Worm (Caenorhabditis elegans) whole organism, young adult: ENCODE measurements around the gene C03A3.2.

ENCODE experiments used
- C17E4.6 ChIP-seq: fragments of 200-800 bp; sonication (Bioruptor generic); IDR thresholded peaks from 2 replicates; pipeline ENCODE4 v1.3.6; 2022; ENCODE audit warnings: missing genetic modification reagents, missing genetic modification characterization, missing compliant biosample characterization
- ekl-4 ChIP-seq: fragments of 200-800 bp; sonication (Bioruptor generic); IDR thresholded peaks from 2 replicates; pipeline ENCODE4 v1.3.6; 2022; ENCODE audit warnings: missing genetic modification reagents, missing genetic modification characterization, missing compliant biosample characterization
- hlh-26 ChIP-seq: fragments of 200-800 bp; sonication (Bioruptor generic); conservative IDR thresholded peaks from 2 replicates; pipeline ENCODE4 v1.3.6; 2022; ENCODE audit warnings: missing genetic modification reagents, missing genetic modification characterization, missing compliant biosample characterization
- mxl-1 ChIP-seq: sonication (generic microtip); optimal IDR thresholded peaks from 2 replicates; lab custom pipeline; 2016; ENCODE audit warnings: missing genetic modification characterization, missing compliant biosample characterization
- pha-4 ChIP-seq: fragments of 150-350 bp; sonication (generic microtip); optimal IDR thresholded peaks from 2 replicates; lab custom pipeline; 2014; ENCODE audit warnings: missing biosample characterization, missing genetic modification reagents, missing genetic modification characterization

DNA sequence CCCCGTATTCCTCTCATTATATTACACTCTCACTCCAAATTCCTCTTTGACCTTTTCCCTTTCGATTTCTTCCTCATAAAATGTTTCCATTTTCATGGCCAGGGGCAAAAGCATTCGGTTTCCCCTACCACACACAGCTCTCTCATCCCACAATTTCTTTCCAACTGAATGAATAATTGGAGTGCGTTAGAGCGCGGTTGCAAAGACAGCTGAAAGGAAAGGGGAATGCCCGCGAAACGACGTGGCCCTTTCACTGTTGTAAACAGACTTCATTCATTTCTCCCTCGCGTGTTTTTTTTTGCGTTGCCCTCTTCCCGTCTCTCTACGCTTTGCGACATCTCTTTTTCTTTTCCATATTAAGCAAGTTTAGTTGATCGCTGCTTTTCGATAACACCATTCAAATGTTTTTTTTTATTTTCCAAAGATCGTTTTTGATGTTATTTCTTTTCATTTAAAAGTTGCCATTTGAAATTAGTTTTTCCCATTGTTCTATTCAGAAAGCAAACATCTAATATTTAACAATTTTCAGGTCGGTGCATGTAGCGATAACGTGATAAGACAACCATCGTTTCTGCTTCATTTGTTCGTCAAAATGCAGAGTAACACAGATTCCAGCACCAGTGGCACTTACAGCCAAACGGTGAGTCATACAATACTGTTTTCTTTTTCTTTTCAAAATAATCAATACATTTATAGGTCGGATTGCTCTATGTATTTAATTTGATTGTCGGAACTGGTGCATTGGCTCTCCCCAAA lies at the start of gene C03A3.2:
- no peak for TF ChIP-seq C17E4.6 (GFP tag; lab: Robert Waterston, UW)
- TF ChIP-seq mxl-1 (tag; lab: Kevin White, UChicago): no peak
- TF ChIP-seq ekl-4 (GFP tag; lab: Robert Waterston, UW): no peak
- TF ChIP-seq hlh-26 (GFP tag; lab: Robert Waterston, UW): no peak
- TF ChIP-seq pha-4 (tag; lab: Kevin White, UChicago): no peak
